Fruit fly (Drosophila melanogaster) S2 (cell line): ENCODE data around the gene Dhc98D.

Experiments used
- CG8478 ChIP-seq: fragments of >200 bp; optimal IDR thresholded peaks from 2 replicates; lab custom pipeline; 2018
- CTCF ChIP-seq, 2 experiments: fragments of >200 bp; optimal IDR thresholded peaks; 2 replicates each; lab custom pipeline; 2018

- TF ChIP-seq CTCF (optimal IDR thresholded peaks at IDR 0.05; lab: Kevin White, UChicago) (peak; percentile 91 to 94), CG8478 (lab: Kevin White, UChicago) (no peak)
Measured at dm6 chr3R:28544538-28545393, 58.0 kb downstream of the Dhc98D start, which contains the start of gene mIF2.
